Worm (Caenorhabditis elegans) whole organism, L2 larva: ENCODE measurements around the gene skr-15.

Experiments used
- C34F6.9 ChIP-seq: fragments of 150-350 bp; optimal IDR thresholded peaks from 2 replicates; lab custom pipeline; 2014; ENCODE audit warnings: missing biosample characterization, missing genetic modification characterization
- F13H6.1 ChIP-seq: sonication (generic microtip); optimal IDR thresholded peaks from 2 replicates; lab custom pipeline; 2016; ENCODE audit warnings: missing genetic modification characterization, missing compliant biosample characterization
- R02D3.7 ChIP-seq: fragments of 150-350 bp; optimal IDR thresholded peaks from 2 replicates; lab custom pipeline; 2014; ENCODE audit warnings: missing biosample characterization, missing genetic modification characterization
- Y55F3AM.14 ChIP-seq: fragments of 200-800 bp; sonication (Bioruptor generic); optimal IDR thresholded peaks from 2 replicates; lab custom pipeline; 2018; ENCODE audit warnings: mild to moderate bottlenecking, missing genetic modification characterization, missing compliant biosample characterization
- aly-2 ChIP-seq: fragments of 150-350 bp; optimal IDR thresholded peaks from 2 replicates; lab custom pipeline; 2014; ENCODE audit warnings: missing biosample characterization, missing genetic modification characterization
- ama-1 ChIP-seq: fragments of 150-350 bp; optimal IDR thresholded peaks from 2 replicates; lab custom pipeline; 2018; ENCODE audit warnings: inconsistent platforms
- blmp-1 ChIP-seq: sonication (generic microtip); optimal IDR thresholded peaks from 2 replicates; lab custom pipeline; 2017; ENCODE audit warnings: missing genetic modification characterization, mild to moderate bottlenecking, missing compliant biosample characterization, antibody characterized with exemption, moderate library complexity; ENCODE audit not compliant: insufficient read depth
- crh-2 ChIP-seq: sonication (generic microtip); optimal IDR thresholded peaks from 2 replicates; lab custom pipeline; 2017; ENCODE audit warnings: missing biosample characterization, missing genetic modification characterization
- dmd-4 ChIP-seq: sonication (generic microtip); optimal IDR thresholded peaks from 2 replicates; lab custom pipeline; 2017; ENCODE audit warnings: missing biosample characterization, missing genetic modification characterization
- egl-27 ChIP-seq: sonication (generic microtip); optimal IDR thresholded peaks from 3 replicates; lab custom pipeline; 2017; ENCODE audit warnings: missing biosample characterization, missing genetic modification reagents, missing genetic modification characterization
- elt-1 ChIP-seq: fragments of 150-350 bp; optimal IDR thresholded peaks from 2 replicates; lab custom pipeline; 2014; ENCODE audit warnings: missing biosample characterization, missing genetic modification characterization
- elt-3 ChIP-seq: sonication (generic microtip); optimal IDR thresholded peaks from 2 replicates; lab custom pipeline; 2017; ENCODE audit warnings: missing biosample characterization, missing genetic modification characterization
- fos-1 ChIP-seq: fragments of 150-350 bp; optimal IDR thresholded peaks from 2 replicates; lab custom pipeline; 2014; ENCODE audit warnings: missing biosample characterization, missing genetic modification characterization
- gmeb-1 ChIP-seq: fragments of 150-350 bp; optimal IDR thresholded peaks from 2 replicates; lab custom pipeline; 2014; ENCODE audit warnings: missing biosample characterization, missing genetic modification characterization
- lin-11 ChIP-seq: fragments of 150-350 bp; sonication (generic microtip); optimal IDR thresholded peaks from 2 replicates; lab custom pipeline; 2014; ENCODE audit warnings: missing biosample characterization, missing genetic modification characterization, inconsistent platforms, mixed read lengths
- lin-13 ChIP-seq: fragments of 150-350 bp; optimal IDR thresholded peaks from 2 replicates; lab custom pipeline; 2014; ENCODE audit warnings: missing biosample characterization, missing genetic modification reagents, missing genetic modification characterization
- mbf-1 ChIP-seq: sonication (generic microtip); optimal IDR thresholded peaks from 2 replicates; lab custom pipeline; 2017; ENCODE audit warnings: missing biosample characterization, missing genetic modification characterization
- mdl-1 ChIP-seq, 2 experiments: fragments of 150-350 bp in 1 of 2; sonication (generic microtip) in 1 of 2; optimal IDR thresholded peaks; 2 replicates each; lab custom pipeline; 2017; ENCODE audit warnings: missing biosample characterization in 2 of 2, missing genetic modification characterization in 2 of 2
- nhr-10 ChIP-seq: sonication (generic microtip); optimal IDR thresholded peaks from 2 replicates; lab custom pipeline; 2017; ENCODE audit warnings: missing biosample characterization, missing genetic modification characterization
- nhr-129 ChIP-seq: fragments of 150-350 bp; optimal IDR thresholded peaks from 2 replicates; lab custom pipeline; 2014; ENCODE audit warnings: missing biosample characterization, missing genetic modification characterization
- nhr-21 ChIP-seq: fragments of 150-350 bp; optimal IDR thresholded peaks from 2 replicates; lab custom pipeline; 2014; ENCODE audit warnings: missing biosample characterization, missing genetic modification characterization
- nhr-25 ChIP-seq: fragments of 150-350 bp; sonication (generic microtip); optimal IDR thresholded peaks from 3 replicates; lab custom pipeline; 2014; ENCODE audit warnings: missing biosample characterization, missing genetic modification characterization
- nhr-6 ChIP-seq: fragments of 150-350 bp; optimal IDR thresholded peaks from 2 replicates; lab custom pipeline; 2014; ENCODE audit warnings: missing biosample characterization, missing genetic modification characterization
- nhr-77 ChIP-seq: fragments of 150-350 bp; optimal IDR thresholded peaks from 2 replicates; lab custom pipeline; 2014; ENCODE audit warnings: missing biosample characterization, missing genetic modification characterization
- sem-4 ChIP-seq: fragments of 150-350 bp; optimal IDR thresholded peaks from 2 replicates; lab custom pipeline; 2014; ENCODE audit warnings: missing biosample characterization, missing genetic modification reagents, missing genetic modification characterization
- skn-1 ChIP-seq: sonication (generic microtip); optimal IDR thresholded peaks from 2 replicates; lab custom pipeline; 2017; ENCODE audit warnings: missing biosample characterization, missing genetic modification characterization
- sma-9 ChIP-seq, 2 experiments: fragments of 150-350 bp in 1 of 2; sonication (generic microtip) in 1 of 2; optimal IDR thresholded peaks; 2 replicates each; lab custom pipeline; 2014 to 2016; ENCODE audit warnings: missing genetic modification characterization in 2 of 2, mild to moderate bottlenecking in 1 of 2, missing biosample characterization in 1 of 2, missing compliant biosample characterization in 1 of 2, missing genetic modification reagents in 1 of 2, moderate library complexity in 1 of 2
- unc-39 ChIP-seq: fragments of 150-350 bp; optimal IDR thresholded peaks from 2 replicates; lab custom pipeline; 2014; ENCODE audit warnings: missing biosample characterization, missing genetic modification characterization
- unc-55 ChIP-seq: fragments of 150-350 bp; sonication (generic microtip); optimal IDR thresholded peaks from 3 replicates; lab custom pipeline; 2014; ENCODE audit warnings: missing biosample characterization, missing genetic modification reagents, missing genetic modification characterization
- unc-62 ChIP-seq: fragments of 150-350 bp; optimal IDR thresholded peaks from 2 replicates; lab custom pipeline; 2014; ENCODE audit warnings: missing biosample characterization, missing genetic modification reagents, missing genetic modification characterization
- zag-1 ChIP-seq: fragments of 150-350 bp; optimal IDR thresholded peaks from 2 replicates; lab custom pipeline; 2014; ENCODE audit warnings: missing biosample characterization, missing genetic modification characterization
- ztf-1 ChIP-seq: fragments of 200-800 bp; sonication (Bioruptor generic); conservative IDR thresholded peaks from 2 replicates; pipeline ENCODE4 v1.3.6; 2022; ENCODE audit warnings: missing genetic modification characterization, missing compliant biosample characterization
- ztf-11 ChIP-seq: sonication (generic microtip); optimal IDR thresholded peaks from 2 replicates; lab custom pipeline; 2017; ENCODE audit warnings: missing biosample characterization, missing genetic modification characterization

The skr-15 gene

DNA sequence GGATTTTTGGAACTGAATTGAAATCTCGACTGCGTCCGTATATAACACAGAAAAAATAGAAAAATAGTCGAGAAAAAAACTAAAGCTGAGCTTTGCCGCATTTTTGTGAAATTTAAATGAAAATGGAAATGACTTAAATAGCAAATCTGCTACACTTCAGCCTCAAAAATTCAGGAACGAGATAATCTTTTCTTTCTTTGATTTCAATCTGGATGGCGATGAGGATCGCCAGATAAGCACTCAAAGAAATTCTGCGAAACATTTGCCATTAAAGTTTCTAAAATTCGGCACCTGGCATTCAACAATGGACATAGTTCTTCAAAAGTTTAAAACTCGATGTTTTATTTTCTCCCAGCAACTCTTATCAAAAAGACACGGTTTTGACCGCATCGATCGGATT lies 19.4 kb downstream of the skr-15 start, which contains the start of the genes C17A2.7 and C17A2.3:
Gene C17A2.7 (minus strand): TSS at position 101 of the 400 bp plus-strand sequence.
Gene C17A2.3 (plus strand): TSS at position 305 of the 400 bp plus-strand sequence.
- TF ChIP-seq crh-2 (tag; lab: Kevin White, UChicago) = no peak
- TF ChIP-seq unc-62 (GFP tag; lab: Kevin White, UChicago) = no peak
- TF ChIP-seq nhr-21 = no peak
- TF ChIP-seq elt-3 (tag; lab: Kevin White, UChicago) = no peak
- TF ChIP-seq fos-1 = no peak
- no peak for TF ChIP-seq nhr-25
- no peak for TF ChIP-seq aly-2 (tag; lab: Kevin White, UChicago)
- TF ChIP-seq skn-1 = no peak
- TF ChIP-seq R02D3.7 = no peak
- TF ChIP-seq nhr-129 (tag; lab: Kevin White, UChicago) = no peak
- no peak for TF ChIP-seq sma-9 (GFP tag; optimal IDR thresholded peaks at IDR 0.05; lab: Kevin White, UChicago)
- TF ChIP-seq sma-9 (tag; optimal IDR thresholded peaks at IDR 0.05; lab: Kevin White, UChicago) = no peak

- TF ChIP-seq nhr-10 (tag; lab: Kevin White, UChicago) (no peak), mdl-1 (tag; optimal IDR thresholded peaks at IDR 0.05; lab: Kevin White, UChicago) (no peak), gmeb-1 (no peak), zag-1 (tag; lab: Kevin White, UChicago) (no peak), C34F6.9 (no peak), lin-11 (no peak), skn-1 (no peak), nhr-6 (tag; lab: Kevin White, UChicago) (no peak), elt-3 (tag; lab: Kevin White, UChicago) (no peak), mbf-1 (tag; lab: Kevin White, UChicago) (no peak), R02D3.7 (no peak), sem-4 (no peak), nhr-25 (no peak), nhr-129 (tag; lab: Kevin White, UChicago) (no peak), ztf-11 (no peak), egl-27 (no peak), crh-2 (tag; lab: Kevin White, UChicago) (no peak), blmp-1 (tag; lab: Kevin White, UChicago) (no peak)
- TF ChIP-seq, all 48 proteins: peak for 0
Measured at ce11 chrII:3846028-3846427, 22.1 kb downstream of the skr-15 start, which contains the start of gene C17A2.2. TSS of gene C17A2.2 (plus strand) at chrII:3846328.

- no peak for TF ChIP-seq F13H6.1 (tag; lab: Kevin White, UChicago)
- no peak for TF ChIP-seq unc-39 (tag; lab: Kevin White, UChicago)
Measured at ce11 chrII:3850655-3851054, 26.7 kb downstream of the skr-15 start, which contains the start of gene nhr-72. TSS of gene nhr-72 (minus strand) at chrII:3850755.

- no peak for TF ChIP-seq crh-2 (tag; lab: Kevin White, UChicago)
Measured at ce11 chrII:3852654-3853053, 28.7 kb downstream of the skr-15 start, which contains the start of gene nhr-257. TSS of gene nhr-257 (plus strand) at chrII:3852954.

- TF ChIP-seq dmd-4 (no peak), egl-27 (no peak), C34F6.9 (no peak), ztf-1 (GFP tag; lab: Robert Waterston, UW) (no peak), unc-55 (GFP tag; lab: Kevin White, UChicago) (no peak), lin-13 (GFP tag; lab: Kevin White, UChicago) (no peak), nhr-10 (tag; lab: Kevin White, UChicago) (no peak), gmeb-1 (no peak), Y55F3AM.14 (no peak), zag-1 (tag; lab: Kevin White, UChicago) (no peak), nhr-129 (tag; lab: Kevin White, UChicago) (no peak), mbf-1 (tag; lab: Kevin White, UChicago) (no peak), elt-3 (tag; lab: Kevin White, UChicago) (no peak), aly-2 (tag; lab: Kevin White, UChicago) (no peak), nhr-77 (tag; lab: Kevin White, UChicago) (no peak)
Measured at ce11 chrII:3860826-3861225, 36.9 kb downstream of the skr-15 start, which contains the start of gene oac-11. TSS of gene oac-11 (minus strand) at chrII:3860926.

DNA sequence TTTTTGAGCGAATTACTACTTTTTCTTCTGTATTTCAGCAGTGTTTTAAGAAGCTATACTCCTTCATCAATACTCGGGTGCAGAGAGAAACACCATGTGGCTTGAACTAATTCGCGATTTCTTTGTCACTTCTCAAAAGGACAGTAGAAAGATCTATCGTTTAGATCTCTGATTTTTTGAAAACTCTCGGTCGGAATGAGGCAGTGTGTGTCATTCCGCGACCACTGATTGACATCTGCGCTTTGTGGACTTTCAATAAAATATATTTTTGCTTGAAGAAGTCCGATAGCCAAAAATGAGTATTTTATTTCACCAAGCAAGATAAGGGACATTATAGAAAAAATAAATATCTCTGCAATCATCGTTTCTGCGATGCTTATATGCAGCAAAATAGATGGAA lies 38.1 kb downstream of the skr-15 start:
- TF ChIP-seq elt-1 (tag; lab: Kevin White, UChicago) = peak; percentile 76
- TF ChIP-seq ama-1 (lab: Kevin White, UChicago) = no peak
